Fruit fly (Drosophila melanogaster): ENCODE results near the gene CecC.

CecC gene

DNA sequence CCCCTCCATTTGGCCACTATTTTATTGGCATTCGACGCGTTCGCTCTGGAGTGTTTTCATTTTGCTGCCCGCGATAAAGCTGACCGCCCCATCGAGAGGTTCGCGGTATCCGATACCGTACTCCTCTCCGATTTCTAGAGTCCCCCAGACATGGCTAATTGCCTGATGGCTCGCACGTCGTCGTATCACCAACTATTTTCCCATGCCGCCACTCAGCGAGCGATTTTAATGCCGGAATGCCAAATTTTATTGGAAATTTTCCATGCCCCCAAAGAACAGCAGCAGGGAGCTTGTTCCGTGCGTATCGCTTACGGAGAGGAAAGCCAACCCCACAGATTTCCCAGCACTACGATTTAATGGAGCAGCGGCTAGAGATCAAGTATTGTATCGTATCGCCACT lies 15.2 kb upstream of the CecC start (continued):
- TF ChIP-seq Antp (GFP tag; optimal IDR thresholded peaks at IDR 0.05) (no peak), scrt (GFP tag; optimal IDR thresholded peaks at IDR 0.05) (no peak), CG3838 (GFP tag; optimal IDR thresholded peaks at IDR 0.05) (no peak), Sin3A (optimal IDR thresholded peaks at IDR 0.05) (no peak), sug (tag; optimal IDR thresholded peaks at IDR 0.05) (peak; percentile 95), chn (GFP tag; optimal IDR thresholded peaks at IDR 0.05) (no peak), ab (GFP tag; optimal IDR thresholded peaks at IDR 0.05) (no peak), Ets65A (GFP tag) (peak; percentile 87), emc (GFP tag; optimal IDR thresholded peaks at IDR 0.05) (no peak), vvl (GFP tag; IDR thresholded peaks at IDR 0.05) (no peak), exex (tag; optimal IDR thresholded peaks at IDR 0.05) (peak; percentile 83), CG10321 (GFP tag; IDR thresholded peaks at IDR 0.05) (no peak), zfh2 (GFP tag; optimal IDR thresholded peaks at IDR 0.05) (no peak), Dbx (GFP tag; IDR thresholded peaks at IDR 0.05) (no peak), CG32532 (GFP tag; IDR thresholded peaks at IDR 0.05) (0 out of 2 replicates have a peak, but pooled peaks have one; percentile 15), Sry-β (GFP tag; optimal IDR thresholded peaks at IDR 0.05) (no peak), CG12769 (tag; optimal IDR thresholded peaks at IDR 0.05) (no peak), Med (GFP tag) (no peak), dmrt99B (tag; optimal IDR thresholded peaks at IDR 0.05) (no peak), stc (GFP tag; IDR thresholded peaks at IDR 0.05) (no peak), fu2 (GFP tag; optimal IDR thresholded peaks at IDR 0.05) (no peak), E2f1 (GFP tag; IDR thresholded peaks at IDR 0.05) (no peak), da (GFP tag; optimal IDR thresholded peaks at IDR 0.05) (no peak), CG7745 (tag; optimal IDR thresholded peaks at IDR 0.05) (no peak), CG34376 (GFP tag; optimal IDR thresholded peaks at IDR 0.05) (peak; percentile 87), CG11696 (GFP tag; IDR thresholded peaks at IDR 0.05) (no peak), Six4 (GFP tag; optimal IDR thresholded peaks at IDR 0.05) (no peak), fd96Cb (tag; optimal IDR thresholded peaks at IDR 0.05) (no peak), Adf1 (GFP tag; IDR thresholded peaks at IDR 0.05) (peak; percentile 21; the same call in 1 of the 2 replicates), vnd (GFP tag; IDR thresholded peaks at IDR 0.05; ENCODE audit: partially characterized antibody) (0 out of 3 replicates have a peak, but pooled peaks have one; percentile 37), crol (GFP tag; IDR thresholded peaks at IDR 0.05) (peak; percentile 67; the same call in 1 of the 2 replicates), Opbp (GFP tag; IDR thresholded peaks at IDR 0.05; ENCODE audit: partially characterized antibody) (no peak), CoRest (tag; optimal IDR thresholded peaks at IDR 0.05) (no peak)

DNA sequence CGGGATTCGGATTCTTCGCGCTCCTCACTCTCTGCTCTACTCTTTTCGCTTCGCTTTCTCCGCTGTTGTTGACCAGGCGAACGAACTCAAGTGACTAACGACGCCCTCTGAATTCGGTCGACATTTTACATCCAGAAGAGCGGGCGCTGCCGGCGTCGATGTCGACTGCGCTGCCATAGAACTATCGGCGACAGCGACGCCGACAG lies 13.5 kb upstream of the CecC start, which contains the start of gene CG9743:
Gene CG9743, minus strand, starts transcription at position 101 of the 206 bp plus-strand sequence.
- TF ChIP-seq h (optimal IDR thresholded peaks at IDR 0.05) (no peak), CG17802 (tag; optimal IDR thresholded peaks at IDR 0.05) (no peak), ken (GFP tag; IDR thresholded peaks at IDR 0.05) (no peak), Bgb (GFP tag; IDR thresholded peaks at IDR 0.05; ENCODE audit: partially characterized antibody) (peak; percentile 34), Hsf (GFP tag; optimal IDR thresholded peaks at IDR 0.05) (no peak), chm (GFP tag; IDR thresholded peaks at IDR 0.05) (no peak), shn (GFP tag; optimal IDR thresholded peaks at IDR 0.05) (no peak), Max (GFP tag; optimal IDR thresholded peaks at IDR 0.05) (no peak), CG11085 (GFP tag; IDR thresholded peaks at IDR 0.05) (no peak), usp (GFP tag; optimal IDR thresholded peaks at IDR 0.05) (no peak), CG14441 (GFP tag; IDR thresholded peaks at IDR 0.05) (no peak), Mes4 (GFP tag; optimal IDR thresholded peaks at IDR 0.05) (no peak), Nf-YB (GFP tag; optimal IDR thresholded peaks at IDR 0.05) (no peak), dan (GFP tag; IDR thresholded peaks at IDR 0.05) (no peak), Spps (tag; optimal IDR thresholded peaks at IDR 0.05) (no peak), CG3847 (GFP tag; IDR thresholded peaks at IDR 0.05) (no peak), Trl (optimal IDR thresholded peaks at IDR 0.05) (peak in 1 of 2 experiments; percentile 6), Trl (GFP tag; optimal IDR thresholded peaks at IDR 0.05) (no peak), CG7987 (GFP tag; optimal IDR thresholded peaks at IDR 0.05) (no peak), CG3995 (GFP tag; optimal IDR thresholded peaks at IDR 0.05) (no peak), CG7271 (tag; optimal IDR thresholded peaks at IDR 0.05) (no peak), CG10321 (GFP tag; IDR thresholded peaks at IDR 0.05) (no peak), ssp (GFP tag; IDR thresholded peaks at IDR 0.05) (no peak), Kr (GFP tag; optimal IDR thresholded peaks at IDR 0.05) (no peak), CG1647 (GFP tag; optimal IDR thresholded peaks at IDR 0.05) (no peak)

Data from whole organism, embryonic.